Worm (Caenorhabditis elegans) whole organism, young adult: ENCODE data around the gene ndab-1.

Experiments
- B0035.1 ChIP-seq: sonication (generic microtip); optimal IDR thresholded peaks from 2 replicates; lab custom pipeline; 2016; ENCODE audit warnings: missing genetic modification characterization, mild to moderate bottlenecking, missing compliant biosample characterization, missing genotype, missing genetic modification reagents
- D2030.7 ChIP-seq: fragments of 200-800 bp; sonication (Bioruptor generic); IDR thresholded peaks from 2 replicates; pipeline ENCODE4 v1.3.6; 2022; ENCODE audit warnings: missing genetic modification reagents, missing genetic modification characterization, missing compliant biosample characterization
- F23B12.7 ChIP-seq: sonication (generic microtip); optimal IDR thresholded peaks from 2 replicates; lab custom pipeline; 2017; ENCODE audit warnings: missing genetic modification characterization, mild to moderate bottlenecking, missing compliant biosample characterization, antibody characterized with exemption, moderate library complexity; ENCODE audit not compliant: insufficient read depth
- F33H1.4 ChIP-seq: fragments of 200-800 bp; sonication (Bioruptor generic); IDR thresholded peaks from 2 replicates; pipeline ENCODE4 v1.3.6; 2022; ENCODE audit warnings: missing genetic modification reagents, missing genetic modification characterization, missing compliant biosample characterization
- K12H6.12 ChIP-seq: fragments of 200-800 bp; sonication (Bioruptor generic); optimal IDR thresholded peaks from 2 replicates; lab custom pipeline; 2018; ENCODE audit warnings: mild to moderate bottlenecking, missing genetic modification characterization, missing compliant biosample characterization
- T26A5.8 ChIP-seq: sonication (generic microtip); optimal IDR thresholded peaks from 2 replicates; lab custom pipeline; 2016; ENCODE audit warnings: missing genetic modification characterization, missing compliant biosample characterization
- Y56A3A.18 ChIP-seq: fragments of 200-800 bp; sonication (Bioruptor generic); IDR thresholded peaks from 2 replicates; pipeline ENCODE4 v1.3.6; 2022; ENCODE audit warnings: missing genetic modification reagents, missing genetic modification characterization, missing compliant biosample characterization
- Y79H2A.3 ChIP-seq: fragments of 200-800 bp; sonication (Bioruptor generic); conservative IDR thresholded peaks from 2 replicates; pipeline ENCODE4 v1.3.6; 2022; ENCODE audit warnings: missing genetic modification reagents, missing genetic modification characterization, missing compliant biosample characterization
- atf-7 ChIP-seq: sonication (generic microtip); optimal IDR thresholded peaks from 2 replicates; lab custom pipeline; 2017; ENCODE audit warnings: mild to moderate bottlenecking, missing genetic modification characterization, missing compliant biosample characterization
- attf-3 ChIP-seq: fragments of 200-800 bp; sonication (Bioruptor generic); conservative IDR thresholded peaks from 2 replicates; pipeline ENCODE4 v1.3.6; 2022; ENCODE audit warnings: missing genetic modification reagents, missing genetic modification characterization, missing compliant biosample characterization
- attf-5 ChIP-seq: fragments of 200-800 bp; sonication (Bioruptor generic); optimal IDR thresholded peaks from 2 replicates; lab custom pipeline; 2018; ENCODE audit warnings: mild to moderate bottlenecking, missing genetic modification characterization, missing compliant biosample characterization
- cebp-1 ChIP-seq, 2 experiments: fragments of 200-800 bp in 1 of 2; sonication (Bioruptor generic) in 1 of 2; sonication (generic microtip) in 1 of 2; IDR thresholded peaks in 1 of 2; optimal IDR thresholded peaks in 1 of 2; 2 replicates each; pipeline versions ENCODE4 v1.3.6 to Lab custom; 2017 to 2022; ENCODE audit warnings: missing compliant biosample characterization in 2 of 2, missing genetic modification characterization in 2 of 2, mild to moderate bottlenecking in 1 of 2, missing genetic modification reagents in 1 of 2, moderate library complexity in 1 of 2
- ceh-27 ChIP-seq: fragments of 200-800 bp; sonication (Bioruptor generic); optimal IDR thresholded peaks from 2 replicates; lab custom pipeline; 2018; ENCODE audit warnings: mild to moderate bottlenecking, missing genetic modification characterization, moderate library complexity, missing compliant biosample characterization
- dpff-1 ChIP-seq: sonication (generic microtip); optimal IDR thresholded peaks from 2 replicates; lab custom pipeline; 2017; ENCODE audit warnings: mild to moderate bottlenecking, missing genetic modification characterization, missing compliant biosample characterization
- efl-1 ChIP-seq: fragments of 150-350 bp; optimal IDR thresholded peaks from 2 replicates; lab custom pipeline; 2014; ENCODE audit warnings: missing biosample characterization, missing genetic modification reagents, missing genetic modification characterization
- egrh-3 ChIP-seq: fragments of 200-800 bp; sonication (Bioruptor generic); IDR thresholded peaks from 2 replicates; pipeline ENCODE4 v1.3.6; 2022; ENCODE audit warnings: missing genetic modification reagents, missing genetic modification characterization, missing compliant biosample characterization
- hmg-1.2 ChIP-seq: fragments of 200-800 bp; sonication (Bioruptor generic); IDR thresholded peaks from 2 replicates; pipeline ENCODE4 v1.3.6; 2022; ENCODE audit warnings: missing genetic modification reagents, missing genetic modification characterization, missing compliant biosample characterization
- nfya-2 ChIP-seq: fragments of 200-800 bp; sonication (Bioruptor generic); IDR thresholded peaks from 2 replicates; pipeline ENCODE4 v1.3.6; 2022; ENCODE audit warnings: missing genetic modification reagents, missing genetic modification characterization, missing compliant biosample characterization
- nfyb-1 ChIP-seq: fragments of 200-800 bp; sonication (Bioruptor generic); IDR thresholded peaks from 2 replicates; pipeline ENCODE4 v1.3.6; 2022; ENCODE audit warnings: missing genetic modification reagents, missing genetic modification characterization, missing compliant biosample characterization
- pha-4 ChIP-seq: fragments of 150-350 bp; sonication (generic microtip); optimal IDR thresholded peaks from 2 replicates; lab custom pipeline; 2014; ENCODE audit warnings: missing biosample characterization, missing genetic modification reagents, missing genetic modification characterization
- snpc-4 ChIP-seq, 5 experiments: fragments of 150-350 bp in 1 of 5; sonication (generic microtip) in 4 of 5; optimal IDR thresholded peaks; 2 replicates each; lab custom pipeline; 2014 to 2018; ENCODE audit warnings: missing genetic modification characterization in 5 of 5, missing biosample characterization in 3 of 5, antibody characterized with exemption in 2 of 5, mild to moderate bottlenecking in 2 of 5, missing compliant biosample characterization in 2 of 5, missing genotype in 2 of 5, moderate library complexity in 2 of 5, missing genetic modification reagents in 1 of 5
- unc-62 ChIP-seq: fragments of 150-350 bp; optimal IDR thresholded peaks from 2 replicates; lab custom pipeline; 2014; ENCODE audit warnings: missing biosample characterization, missing genetic modification reagents, missing genetic modification characterization
- zfh-2 ChIP-seq: fragments of 200-800 bp; sonication (Bioruptor generic); conservative IDR thresholded peaks from 2 replicates; pipeline ENCODE4 v1.3.6; 2022; ENCODE audit warnings: missing genetic modification reagents, missing genetic modification characterization, missing compliant biosample characterization
- ztf-26 ChIP-seq: sonication (generic microtip); optimal IDR thresholded peaks from 2 replicates; lab custom pipeline; 2017; ENCODE audit warnings: missing genetic modification characterization, missing compliant biosample characterization

The ndab-1 gene

ce11 chrIII:11946062-11946749 is 30.7 kb upstream of the ndab-1 start (continued):
- no peak for TF ChIP-seq attf-3 (GFP tag; lab: Robert Waterston, UW)
- peak; percentile 66 for TF ChIP-seq F33H1.4
- TF ChIP-seq B0035.1, result peak; percentile 59
- no peak for TF ChIP-seq Y79H2A.3 (GFP tag; lab: Robert Waterston, UW)
- TF ChIP-seq attf-5 (GFP tag; lab: Kevin White, UChicago), result no peak
- peak; percentile 43 for TF ChIP-seq atf-7
- no peak for TF ChIP-seq cebp-1 (GFP tag; IDR thresholded peaks at IDR 0.05; lab: Robert Waterston, UW)
- TF ChIP-seq cebp-1 (tag; optimal IDR thresholded peaks at IDR 0.05; lab: Kevin White, UChicago), result peak; percentile 55

- no peak for TF ChIP-seq pha-4
- 0 out of 2 replicates have a peak, but pooled peaks have one; percentile 47 for TF ChIP-seq nfyb-1
- 0 out of 2 replicates have a peak, but pooled peaks have one; percentile 9 for TF ChIP-seq hmg-1.2 (GFP tag; lab: Robert Waterston, UW)
- TF ChIP-seq, all 124 proteins: peak for 2
Measured at ce11 chrIII:11942664-11943063, 27.2 kb upstream of the ndab-1 start.

- peak; percentile 69 for TF ChIP-seq F33H1.4
Measured at ce11 chrIII:11940008-11940407, 24.5 kb upstream of the ndab-1 start.

- peak; percentile 58; the same call in 1 of the 2 replicates for TF ChIP-seq F33H1.4
Measured at ce11 chrIII:11939238-11939637, 23.7 kb upstream of the ndab-1 start.

- TF ChIP-seq Y56A3A.18 (GFP tag; lab: Robert Waterston, UW), result no peak
- TF ChIP-seq ztf-26 (tag; lab: Kevin White, UChicago), result no peak
Measured at ce11 chrIII:11938525-11938924, 23.0 kb upstream of the ndab-1 start.

- no peak for TF ChIP-seq F23B12.7 (tag; lab: Kevin White, UChicago)
- no peak for TF ChIP-seq nfya-2 (GFP tag; lab: Robert Waterston, UW)
- TF ChIP-seq atf-7, result no peak
- TF ChIP-seq pha-4, result no peak
- no peak for TF ChIP-seq D2030.7 (GFP tag; lab: Robert Waterston, UW)
- 0 out of 2 replicates have a peak, but pooled peaks have one; percentile 22 for TF ChIP-seq zfh-2 (GFP tag; lab: Robert Waterston, UW)
- no peak for TF ChIP-seq dpff-1 (tag; lab: Kevin White, UChicago)
Measured at ce11 chrIII:11937911-11938310, 22.4 kb upstream of the ndab-1 start.

- TF ChIP-seq T26A5.8 (tag; lab: Kevin White, UChicago), result no peak
- TF ChIP-seq zfh-2 (GFP tag; lab: Robert Waterston, UW), result peak; percentile 87
- peak; percentile 59; the same call in 1 of the 2 replicates for TF ChIP-seq egrh-3
- TF ChIP-seq, all 124 proteins: peak for 2
Measured at ce11 chrIII:11936668-11937276, 21.3 kb upstream of the ndab-1 start.

ce11 chrIII:11935948-11936280 is 20.4 kb upstream of the ndab-1 start:
- TF ChIP-seq B0035.1, result no peak
- peak; percentile 38 for TF ChIP-seq K12H6.12 (tag; lab: Kevin White, UChicago)
- peak; percentile 88 for TF ChIP-seq zfh-2 (GFP tag; lab: Robert Waterston, UW)
- TF ChIP-seq efl-1, result no peak
- TF ChIP-seq unc-62, result no peak
- peak; percentile 22; the same call in 1 of the 2 replicates for TF ChIP-seq cebp-1 (GFP tag; IDR thresholded peaks at IDR 0.05; lab: Robert Waterston, UW)
- TF ChIP-seq cebp-1 (tag; optimal IDR thresholded peaks at IDR 0.05; lab: Kevin White, UChicago), result peak; percentile 3
- peak; percentile 17 for TF ChIP-seq snpc-4 (GFP tag; optimal IDR thresholded peaks at IDR 0.05; lab: Kevin White, UChicago)
- TF ChIP-seq snpc-4 (tag; optimal IDR thresholded peaks at IDR 0.05; lab: Kevin White, UChicago), result peak in 3 of 4 experiments; percentile 29 to 48 (median 38)
- TF ChIP-seq hmg-1.2 (GFP tag; lab: Robert Waterston, UW), result peak; percentile 53; the same call in 1 of the 2 replicates
- TF ChIP-seq ceh-27 (GFP tag; lab: Kevin White, UChicago), result no peak
